Fruit fly (Drosophila melanogaster): ENCODE measurements around the gene CG10621.

CG10621 gene

dm6 chr2L:18945765-18946552, 8.3 kb downstream of the CG10621 start, which contains the start of gene CG46304 (continued):
- TF ChIP-seq net (GFP tag; optimal IDR thresholded peaks at IDR 0.05) (no peak), CG6808 (GFP tag; optimal IDR thresholded peaks at IDR 0.05) (peak; percentile 62), Eip75B (GFP tag; optimal IDR thresholded peaks at IDR 0.05) (peak; percentile 29), Sox15 (GFP tag; optimal IDR thresholded peaks at IDR 0.05) (peak; percentile 22), fd59A (GFP tag; optimal IDR thresholded peaks at IDR 0.05) (peak; percentile 62), Eip93F (GFP tag; optimal IDR thresholded peaks at IDR 0.05) (no peak), Smox (GFP tag; optimal IDR thresholded peaks at IDR 0.05) (peak; percentile 35), CG34406 (GFP tag; optimal IDR thresholded peaks at IDR 0.05) (peak; percentile 9), CG8319 (GFP tag; optimal IDR thresholded peaks at IDR 0.05) (no peak), CG6854 (GFP tag; optimal IDR thresholded peaks at IDR 0.05) (no peak), CG6276 (GFP tag; optimal IDR thresholded peaks at IDR 0.05) (no peak), ss (GFP tag; optimal IDR thresholded peaks at IDR 0.05) (peak in 1 of 2 experiments; percentile 33), CG11902 (GFP tag; optimal IDR thresholded peaks at IDR 0.05) (peak; percentile 6), acj6 (GFP tag; optimal IDR thresholded peaks at IDR 0.05) (peak; percentile 32), spab (GFP tag; optimal IDR thresholded peaks at IDR 0.05) (peak; percentile 51), OdsH (GFP tag; optimal IDR thresholded peaks at IDR 0.05) (peak; percentile 42), CG3032 (tag; optimal IDR thresholded peaks at IDR 0.05) (peak; percentile 55), salr (GFP tag; optimal IDR thresholded peaks at IDR 0.05) (no peak), CG8632 (GFP tag; optimal IDR thresholded peaks at IDR 0.05) (peak; percentile 1), fkh (GFP tag; optimal IDR thresholded peaks at IDR 0.05) (no peak), CG11294 (GFP tag; IDR thresholded peaks at IDR 0.05) (no peak), CG9139 (GFP tag; optimal IDR thresholded peaks at IDR 0.05) (no peak), CG7368 (GFP tag; optimal IDR thresholded peaks at IDR 0.05) (no peak), Eip78C (GFP tag) (peak; percentile 85), pdm3 (GFP tag; optimal IDR thresholded peaks at IDR 0.05) (peak; percentile 33), esn (GFP tag; optimal IDR thresholded peaks at IDR 0.05) (peak; percentile 55), topi (GFP tag; optimal IDR thresholded peaks at IDR 0.05) (peak; percentile 59), Hr39 (GFP tag; optimal IDR thresholded peaks at IDR 0.05) (peak; percentile 39)

- TF ChIP-seq CG6854 (GFP tag; optimal IDR thresholded peaks at IDR 0.05) (peak; percentile 41), esn (GFP tag; optimal IDR thresholded peaks at IDR 0.05) (no peak), Gug (GFP tag; IDR thresholded peaks at IDR 0.05) (no peak), dsx (GFP tag; optimal IDR thresholded peaks at IDR 0.05; ENCODE audit: poor library complexity, severe bottlenecking) (peak; percentile 35), CG6163 (GFP tag; IDR thresholded peaks at IDR 0.05) (no peak), Sox14 (GFP tag; optimal IDR thresholded peaks at IDR 0.05) (no peak), CG1621 (tag; optimal IDR thresholded peaks at IDR 0.05) (peak; percentile 99), net (GFP tag; optimal IDR thresholded peaks at IDR 0.05) (no peak), Hr38 (GFP tag; optimal IDR thresholded peaks at IDR 0.05) (no peak), CG8119 (GFP tag; IDR thresholded peaks at IDR 0.05) (no peak), CG3919 (GFP tag; optimal IDR thresholded peaks at IDR 0.05) (peak; percentile 35), salr (GFP tag; optimal IDR thresholded peaks at IDR 0.05) (no peak), cyc (GFP tag; optimal IDR thresholded peaks at IDR 0.05) (no peak), eg (GFP tag; IDR thresholded peaks at IDR 0.05) (no peak), CG16779 (tag; optimal IDR thresholded peaks at IDR 0.05) (peak; percentile 29), svp (GFP tag) (peak; percentile 90), CG32006 (GFP tag; optimal IDR thresholded peaks at IDR 0.05) (no peak), achi (GFP tag; optimal IDR thresholded peaks at IDR 0.05) (peak; percentile 56), spab (GFP tag; optimal IDR thresholded peaks at IDR 0.05) (no peak), CG6808 (GFP tag; optimal IDR thresholded peaks at IDR 0.05) (peak; percentile 0), fd85E (GFP tag; optimal IDR thresholded peaks at IDR 0.05) (no peak), fd59A (GFP tag; optimal IDR thresholded peaks at IDR 0.05) (no peak), Eip75B (GFP tag; optimal IDR thresholded peaks at IDR 0.05) (peak; percentile 47), Eip78C (GFP tag) (peak; percentile 68), CG11902 (GFP tag; optimal IDR thresholded peaks at IDR 0.05) (no peak), CG9139 (GFP tag; optimal IDR thresholded peaks at IDR 0.05) (no peak), ss (GFP tag; optimal IDR thresholded peaks at IDR 0.05) (peak; percentile 38 to 65), vri (GFP tag; optimal IDR thresholded peaks at IDR 0.05) (no peak), fkh (GFP tag; optimal IDR thresholded peaks at IDR 0.05) (peak; percentile 61), CG11762 (GFP tag; optimal IDR thresholded peaks at IDR 0.05; ENCODE audit: insufficient read depth) (no peak), topi (GFP tag; optimal IDR thresholded peaks at IDR 0.05) (peak; percentile 12)
Observed at dm6 chr2L:18944175-18945012, 9.8 kb downstream of the CG10621 start.
